Worm (Caenorhabditis elegans) whole organism, mixed stage, embryonic: ENCODE measurements around the gene F58B6.1.

ENCODE experiments used
- elt-3 ChIP-seq: fragments of 150-350 bp; optimal IDR thresholded peaks from 2 replicates; lab custom pipeline; 2014; ENCODE audit warnings: missing biosample characterization, missing genetic modification characterization
- flh-1 ChIP-seq: fragments of 200-800 bp; sonication (Bioruptor generic); optimal IDR thresholded peaks from 2 replicates; lab custom pipeline; 2018; ENCODE audit warnings: mild to moderate bottlenecking, missing genetic modification characterization, moderate library complexity, missing compliant biosample characterization
- nhr-237 ChIP-seq: fragments of 150-350 bp; optimal IDR thresholded peaks from 2 replicates; lab custom pipeline; 2014; ENCODE audit warnings: missing biosample characterization, missing genetic modification characterization
- unc-62 ChIP-seq: fragments of 150-350 bp; optimal IDR thresholded peaks from 2 replicates; lab custom pipeline; 2014; ENCODE audit warnings: missing biosample characterization, missing genetic modification reagents, missing genetic modification characterization

DNA sequence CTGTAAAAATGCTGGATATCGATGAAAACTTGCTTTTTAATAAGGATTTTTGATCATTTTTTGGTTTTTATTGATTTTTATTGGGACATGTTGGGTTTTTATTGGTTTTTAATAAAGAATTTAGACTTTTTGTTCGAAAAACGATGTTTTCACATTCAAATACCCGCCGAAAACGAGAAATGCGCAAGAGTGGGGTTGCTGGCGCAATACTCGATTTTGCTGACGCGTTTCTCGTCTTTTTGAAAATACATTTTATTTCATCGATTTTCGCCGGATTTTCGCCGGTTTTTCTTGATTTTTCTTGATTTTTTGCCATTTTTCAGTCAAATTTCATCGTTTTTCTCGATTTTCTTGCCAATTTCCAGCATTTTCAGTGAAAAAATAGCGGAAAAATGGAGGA is 27.1 kb upstream of the F58B6.1 start, which contains the start of gene smr-1:
- TF ChIP-seq nhr-237 (tag; lab: Kevin White, UChicago) (peak; percentile 28), elt-3 (no peak), flh-1 (GFP tag; lab: Kevin White, UChicago) (no peak), unc-62 (GFP tag; lab: Kevin White, UChicago) (no peak)
